Worm (Caenorhabditis elegans): ENCODE measurements around the gene K04C2.8.

The K04C2.8 gene

ce11 chrIII:6895166-6895565 lies 25.1 kb downstream of the K04C2.8 start (continued):
- peak; percentile 61 for TF ChIP-seq cey-2 (tag; optimal IDR thresholded peaks at IDR 0.05; ENCODE audit: borderline replicate concordance, insufficient read depth)
- peak; percentile 14 for TF ChIP-seq dpl-1 (GFP tag; optimal IDR thresholded peaks at IDR 0.05)
- peak; percentile 50; the same call in 1 of the 2 replicates for TF ChIP-seq php-3 (GFP tag; IDR thresholded peaks at IDR 0.05)
- peak; percentile 45 for TF ChIP-seq nhr-77 (tag; optimal IDR thresholded peaks at IDR 0.05)
- TF ChIP-seq lin-38 (GFP tag; IDR thresholded peaks at IDR 0.05) = peak; percentile 49
- peak; percentile 64 to 70 for TF ChIP-seq daf-16 (GFP tag; optimal IDR thresholded peaks at IDR 0.05)
- TF ChIP-seq daf-16 (tag; optimal IDR thresholded peaks at IDR 0.05) = peak; percentile 76
- TF ChIP-seq lin-1 (GFP tag; IDR thresholded peaks at IDR 0.05) = peak; percentile 67
- peak; percentile 40 for TF ChIP-seq mxl-3 (GFP tag; optimal IDR thresholded peaks at IDR 0.05)
- TF ChIP-seq ceh-62 (tag; optimal IDR thresholded peaks at IDR 0.05) = no peak
- TF ChIP-seq hlh-11 (tag; optimal IDR thresholded peaks at IDR 0.05) = peak; percentile 95
- TF ChIP-seq aly-2 (tag; optimal IDR thresholded peaks at IDR 0.05) = peak; percentile 24
- TF ChIP-seq arid-1 (GFP tag; conservative IDR thresholded peaks at IDR 0.05) = 0 out of 2 replicates have a peak, but pooled peaks have one; percentile 44
- peak; percentile 63 for TF ChIP-seq nhr-102 (tag; optimal IDR thresholded peaks at IDR 0.05)
- TF ChIP-seq set-16 (GFP tag; IDR thresholded peaks at IDR 0.05) = no peak
- TF ChIP-seq T26A8.4 (GFP tag; IDR thresholded peaks at IDR 0.05) = peak; percentile 66
- TF ChIP-seq nhr-48 (tag; optimal IDR thresholded peaks at IDR 0.05) = peak; percentile 83
- no peak for TF ChIP-seq Y5F2A.4 (GFP tag; optimal IDR thresholded peaks at IDR 0.05)
- peak; percentile 71 for TF ChIP-seq gei-8 (GFP tag; optimal IDR thresholded peaks at IDR 0.05)
- peak; percentile 74 for TF ChIP-seq nhr-10 (tag; optimal IDR thresholded peaks at IDR 0.05)
- TF ChIP-seq dmd-6 (GFP tag; IDR thresholded peaks at IDR 0.05) = peak; percentile 98
- TF ChIP-seq hmg-1.1 (GFP tag; IDR thresholded peaks at IDR 0.05) = peak; percentile 38; the same call in 1 of the 2 replicates
- no peak for TF ChIP-seq madf-9 (GFP tag; conservative IDR thresholded peaks at IDR 0.05)
- TF ChIP-seq hif-1 (tag; optimal IDR thresholded peaks at IDR 0.05) = peak in 1 of 2 experiments; percentile 0
- peak; percentile 40 for TF ChIP-seq spr-1 (tag; optimal IDR thresholded peaks at IDR 0.05)
- 0 out of 2 replicates have a peak, but pooled peaks have one; percentile 47 for TF ChIP-seq ceh-20 (GFP tag; IDR thresholded peaks at IDR 0.05)
- 0 out of 2 replicates have a peak, but pooled peaks have one; percentile 24 for TF ChIP-seq lim-7 (GFP tag; IDR thresholded peaks at IDR 0.05)
- TF ChIP-seq zag-1 (tag; optimal IDR thresholded peaks at IDR 0.05) = no peak
- no peak for TF ChIP-seq tag-97 (GFP tag; IDR thresholded peaks at IDR 0.05)
- TF ChIP-seq ctbp-1 (GFP tag; IDR thresholded peaks at IDR 0.05) = no peak
- TF ChIP-seq nhr-11 (tag; optimal IDR thresholded peaks at IDR 0.05) = peak; percentile 81
- peak; percentile 43 to 84 for TF ChIP-seq lsy-2 (tag; optimal IDR thresholded peaks at IDR 0.05)
- peak; percentile 65 for TF ChIP-seq mep-1 (tag; optimal IDR thresholded peaks at IDR 0.05)
- peak; percentile 69; the same call in 1 of the 2 replicates for TF ChIP-seq tra-1 (GFP tag; IDR thresholded peaks at IDR 0.05)
- TF ChIP-seq unc-62 (GFP tag; optimal IDR thresholded peaks at IDR 0.05 in 1 of 2) = peak in 1 of 2 experiments; percentile 99
- TF ChIP-seq unc-62 (tag; optimal IDR thresholded peaks at IDR 0.05) = no peak
- TF ChIP-seq T20F7.1 (GFP tag; optimal IDR thresholded peaks at IDR 0.05) = peak; percentile 76

ce11 chrIII:6895677-6896076 lies 25.6 kb downstream of the K04C2.8 start:
- TF ChIP-seq ZK546.5 (tag; optimal IDR thresholded peaks at IDR 0.05) (no peak), sdz-12 (GFP tag; optimal IDR thresholded peaks at IDR 0.05) (no peak), nhr-76 (tag; optimal IDR thresholded peaks at IDR 0.05) (no peak), T26A8.4 (GFP tag; IDR thresholded peaks at IDR 0.05) (no peak), aha-1 (tag) (peak; percentile 55), fkh-10 (GFP tag; optimal IDR thresholded peaks at IDR 0.05) (no peak), F26F4.8 (GFP tag; conservative IDR thresholded peaks at IDR 0.05) (no peak), daf-16 (GFP tag; optimal IDR thresholded peaks at IDR 0.05) (no peak), daf-16 (tag; optimal IDR thresholded peaks at IDR 0.05) (peak; percentile 93), mxl-2 (GFP tag; conservative IDR thresholded peaks at IDR 0.05) (no peak), ama-1 (optimal IDR thresholded peaks at IDR 0.05) (no peak), fos-1 (tag; optimal IDR thresholded peaks at IDR 0.05) (no peak)
